Fruit fly (Drosophila melanogaster) whole organism, embryonic: Measurements from ENCODE around the gene bon.

ENCODE experiments used
- CG18262 ChIP-seq: fragments of 200-800 bp; optimal IDR thresholded peaks from 3 replicates; lab custom pipeline; 2019; ENCODE audit warnings: missing biosample characterization, mild to moderate bottlenecking, missing genetic modification characterization, moderate library complexity
- CG3407 ChIP-seq: fragments of 200-800 bp; sonication (Bioruptor generic); optimal IDR thresholded peaks from 2 replicates; lab custom pipeline; 2018; ENCODE audit warnings: missing biosample characterization, mild to moderate bottlenecking, missing genetic modification characterization
- Dek ChIP-seq: fragments of 200-800 bp; sonication (Bioruptor generic); optimal IDR thresholded peaks from 3 replicates; lab custom pipeline; 2019; ENCODE audit warnings: missing biosample characterization, mild to moderate bottlenecking, missing genetic modification characterization, moderate library complexity
- ase ChIP-seq: fragments of 200-800 bp; sonication (Bioruptor generic); IDR thresholded peaks from 3 replicates; pipeline ENCODE4 v1.3.6; 2022; ENCODE audit warnings: missing biosample characterization, missing genetic modification characterization
- pros ChIP-seq: fragments of 200-800 bp; sonication (Bioruptor generic); optimal IDR thresholded peaks from 3 replicates; lab custom pipeline; 2019; ENCODE audit warnings: missing biosample characterization, mild to moderate bottlenecking, missing genetic modification characterization, moderate library complexity
- salm ChIP-seq: fragments of 200-800 bp; sonication (Bioruptor generic); optimal IDR thresholded peaks from 2 replicates; lab custom pipeline; 2018; ENCODE audit warnings: missing biosample characterization, mild to moderate bottlenecking, missing genetic modification characterization
- sc ChIP-seq, 3 experiments: fragments of >200 bp in 2 of 3; fragments of 200-800 bp in 1 of 3; sonication (Bioruptor generic) in 1 of 3; optimal IDR thresholded peaks; 2 replicates in 2 of 3; 3 replicates in 1 of 3; lab custom pipeline; 2017; ENCODE audit warnings: mild to moderate bottlenecking in 1 of 3, missing biosample characterization in 1 of 3, missing genetic modification characterization in 1 of 3, missing genetic modification reagents in 1 of 3

dm6 chr3R:20565546-20565948 lies 27.4 kb upstream of the bon start:
- TF ChIP-seq CG3407 = no peak
- no peak for TF ChIP-seq ase (GFP tag; lab: Robert Waterston, UW)
- TF ChIP-seq salm (tag; lab: Kevin White, UChicago) = no peak
- no peak for TF ChIP-seq sc (optimal IDR thresholded peaks at IDR 0.05; lab: Kevin White, UChicago)
- TF ChIP-seq sc (GFP tag; optimal IDR thresholded peaks at IDR 0.05; lab: Kevin White, UChicago) = no peak
- TF ChIP-seq CG18262 (tag; lab: Kevin White, UChicago) = no peak
- no peak for TF ChIP-seq Dek
- no peak for TF ChIP-seq pros (GFP tag; lab: Kevin White, UChicago)
